Worm (Caenorhabditis elegans) whole organism, L2 larva: ENCODE data around the gene clec-63.

Source experiments
- R02D3.7 ChIP-seq: fragments of 150-350 bp; optimal IDR thresholded peaks from 2 replicates; lab custom pipeline; 2014; ENCODE audit warnings: missing biosample characterization, missing genetic modification characterization
- alr-1 ChIP-seq: fragments of 150-350 bp; optimal IDR thresholded peaks from 2 replicates; lab custom pipeline; 2014; ENCODE audit warnings: missing biosample characterization, missing genetic modification characterization
- aly-2 ChIP-seq: fragments of 150-350 bp; optimal IDR thresholded peaks from 2 replicates; lab custom pipeline; 2014; ENCODE audit warnings: missing biosample characterization, missing genetic modification characterization
- ama-1 ChIP-seq: fragments of 150-350 bp; optimal IDR thresholded peaks from 2 replicates; lab custom pipeline; 2018; ENCODE audit warnings: inconsistent platforms
- blmp-1 ChIP-seq: sonication (generic microtip); optimal IDR thresholded peaks from 2 replicates; lab custom pipeline; 2017; ENCODE audit warnings: missing genetic modification characterization, mild to moderate bottlenecking, missing compliant biosample characterization, antibody characterized with exemption, moderate library complexity; ENCODE audit not compliant: insufficient read depth
- ceh-16 ChIP-seq: fragments of 150-350 bp; optimal IDR thresholded peaks from 2 replicates; lab custom pipeline; 2014; ENCODE audit warnings: missing biosample characterization, missing genetic modification characterization
- ceh-82 ChIP-seq: fragments of 150-350 bp; optimal IDR thresholded peaks from 2 replicates; lab custom pipeline; 2014; ENCODE audit warnings: missing biosample characterization, missing genetic modification characterization
- crh-2 ChIP-seq: sonication (generic microtip); optimal IDR thresholded peaks from 2 replicates; lab custom pipeline; 2017; ENCODE audit warnings: missing biosample characterization, missing genetic modification characterization
- egl-27 ChIP-seq: sonication (generic microtip); optimal IDR thresholded peaks from 3 replicates; lab custom pipeline; 2017; ENCODE audit warnings: missing biosample characterization, missing genetic modification reagents, missing genetic modification characterization
- fos-1 ChIP-seq: fragments of 150-350 bp; optimal IDR thresholded peaks from 2 replicates; lab custom pipeline; 2014; ENCODE audit warnings: missing biosample characterization, missing genetic modification characterization
- gmeb-1 ChIP-seq: fragments of 150-350 bp; optimal IDR thresholded peaks from 2 replicates; lab custom pipeline; 2014; ENCODE audit warnings: missing biosample characterization, missing genetic modification characterization
- lin-13 ChIP-seq: fragments of 150-350 bp; optimal IDR thresholded peaks from 2 replicates; lab custom pipeline; 2014; ENCODE audit warnings: missing biosample characterization, missing genetic modification reagents, missing genetic modification characterization
- lsy-2 ChIP-seq, 2 experiments: fragments of 150-350 bp in 1 of 2; sonication (generic microtip) in 1 of 2; optimal IDR thresholded peaks; 2 replicates each; lab custom pipeline; 2014 to 2017; ENCODE audit warnings: missing biosample characterization in 2 of 2, missing genetic modification characterization in 2 of 2
- mdl-1 ChIP-seq, 2 experiments: fragments of 150-350 bp in 1 of 2; sonication (generic microtip) in 1 of 2; optimal IDR thresholded peaks; 2 replicates each; lab custom pipeline; 2017; ENCODE audit warnings: missing biosample characterization in 2 of 2, missing genetic modification characterization in 2 of 2
- nhr-10 ChIP-seq: sonication (generic microtip); optimal IDR thresholded peaks from 2 replicates; lab custom pipeline; 2017; ENCODE audit warnings: missing biosample characterization, missing genetic modification characterization
- nhr-11 ChIP-seq: fragments of 150-350 bp; optimal IDR thresholded peaks from 2 replicates; lab custom pipeline; 2014; ENCODE audit warnings: missing biosample characterization, missing genetic modification characterization
- nhr-12 ChIP-seq: fragments of 150-350 bp; optimal IDR thresholded peaks from 2 replicates; lab custom pipeline; 2014; ENCODE audit warnings: missing biosample characterization, missing genetic modification characterization
- nhr-129 ChIP-seq: fragments of 150-350 bp; optimal IDR thresholded peaks from 2 replicates; lab custom pipeline; 2014; ENCODE audit warnings: missing biosample characterization, missing genetic modification characterization
- nhr-23 ChIP-seq: fragments of 150-350 bp; optimal IDR thresholded peaks from 2 replicates; lab custom pipeline; 2014; ENCODE audit warnings: missing biosample characterization, missing genetic modification reagents, missing genetic modification characterization
- nhr-6 ChIP-seq: fragments of 150-350 bp; optimal IDR thresholded peaks from 2 replicates; lab custom pipeline; 2014; ENCODE audit warnings: missing biosample characterization, missing genetic modification characterization
- nhr-77 ChIP-seq: fragments of 150-350 bp; optimal IDR thresholded peaks from 2 replicates; lab custom pipeline; 2014; ENCODE audit warnings: missing biosample characterization, missing genetic modification characterization
- sem-4 ChIP-seq: fragments of 150-350 bp; optimal IDR thresholded peaks from 2 replicates; lab custom pipeline; 2014; ENCODE audit warnings: missing biosample characterization, missing genetic modification reagents, missing genetic modification characterization
- skn-1 ChIP-seq: sonication (generic microtip); optimal IDR thresholded peaks from 2 replicates; lab custom pipeline; 2017; ENCODE audit warnings: missing biosample characterization, missing genetic modification characterization
- snpc-4 ChIP-seq: fragments of 150-350 bp; optimal IDR thresholded peaks from 2 replicates; lab custom pipeline; 2014; ENCODE audit warnings: missing biosample characterization, missing genetic modification characterization
- unc-39 ChIP-seq: fragments of 150-350 bp; optimal IDR thresholded peaks from 2 replicates; lab custom pipeline; 2014; ENCODE audit warnings: missing biosample characterization, missing genetic modification characterization
- unc-55 ChIP-seq: fragments of 150-350 bp; sonication (generic microtip); optimal IDR thresholded peaks from 3 replicates; lab custom pipeline; 2014; ENCODE audit warnings: missing biosample characterization, missing genetic modification reagents, missing genetic modification characterization
- unc-62 ChIP-seq: fragments of 150-350 bp; optimal IDR thresholded peaks from 2 replicates; lab custom pipeline; 2014; ENCODE audit warnings: missing biosample characterization, missing genetic modification reagents, missing genetic modification characterization
- ztf-11 ChIP-seq: sonication (generic microtip); optimal IDR thresholded peaks from 2 replicates; lab custom pipeline; 2017; ENCODE audit warnings: missing biosample characterization, missing genetic modification characterization
- ztf-4 ChIP-seq: fragments of 150-350 bp; optimal IDR thresholded peaks from 2 replicates; lab custom pipeline; 2014; ENCODE audit warnings: missing biosample characterization, missing genetic modification characterization

clec-63 gene

ce11 chrII:12892407-12892806, 3.0 kb upstream of the clec-63 start:
- TF ChIP-seq fos-1 (tag; lab: Kevin White, UChicago) (peak; percentile 77), nhr-77 (no peak), unc-55 (GFP tag; lab: Kevin White, UChicago) (no peak), nhr-12 (tag; lab: Kevin White, UChicago) (no peak)

ce11 chrII:12896666-12897065, 1.2 kb downstream of the clec-63 start:
- TF ChIP-seq aly-2 (tag; lab: Kevin White, UChicago) = no peak
- no peak for TF ChIP-seq mdl-1 (tag; optimal IDR thresholded peaks at IDR 0.05; lab: Kevin White, UChicago)
- TF ChIP-seq unc-39 (tag; lab: Kevin White, UChicago) = no peak
- TF ChIP-seq egl-27 = no peak
- TF ChIP-seq, all 48 proteins: peak for 0

- TF ChIP-seq ceh-82 (tag; lab: Kevin White, UChicago) (no peak), ztf-11 (tag; lab: Kevin White, UChicago) (no peak), alr-1 (no peak), crh-2 (tag; lab: Kevin White, UChicago) (no peak), sem-4 (no peak), blmp-1 (no peak), skn-1 (no peak), nhr-11 (tag; lab: Kevin White, UChicago) (no peak), lin-13 (no peak), mdl-1 (tag; optimal IDR thresholded peaks at IDR 0.05; lab: Kevin White, UChicago) (no peak)
- TF ChIP-seq, all 48 proteins: peak for 0
These were observed 1.9 kb downstream of the clec-63 start for ce11 chrII:12897361-12897760.

- TF ChIP-seq nhr-6 (tag; lab: Kevin White, UChicago) (no peak), fos-1 (tag; lab: Kevin White, UChicago) (peak; percentile 32)
These were observed 2.5 kb downstream of the clec-63 start, which contains the start of gene clec-64 for ce11 chrII:12897942-12898341. Gene clec-64 (plus strand): TSS chrII:12898242.

ce11 chrII:12901025-12901424, 5.6 kb downstream of the clec-63 start, which contains the start of gene clec-65:
Gene clec-65 (plus strand): TSS chrII:12901325.
- TF ChIP-seq sem-4 (no peak), blmp-1 (no peak), egl-27 (no peak), nhr-23 (tag; lab: Kevin White, UChicago) (no peak), nhr-77 (no peak), unc-39 (tag; lab: Kevin White, UChicago) (no peak), fos-1 (tag; lab: Kevin White, UChicago) (peak; percentile 70)

DNA sequence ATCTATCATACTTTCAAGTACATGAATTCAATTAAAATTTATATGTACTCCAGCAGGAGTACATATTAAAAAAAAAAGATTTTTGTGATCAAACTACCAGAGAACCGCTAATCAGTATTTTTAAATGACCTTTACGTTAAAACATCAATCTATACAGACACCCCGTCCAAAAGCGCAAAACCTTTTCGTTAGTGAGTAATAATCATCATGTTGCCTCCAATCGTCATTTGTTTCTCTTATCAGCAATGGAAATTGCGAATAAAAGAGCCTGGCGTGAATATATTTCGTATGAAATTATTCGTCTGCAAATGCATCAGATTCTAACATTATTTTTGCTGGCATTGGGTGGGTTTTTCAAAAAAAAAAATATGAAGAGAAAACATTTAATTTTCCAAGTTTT, 8.7 kb downstream of the clec-63 start, which contains the start of gene clec-66:
Gene clec-66 (plus strand): TSS at position 225 of the 400 bp plus-strand sequence.
- TF ChIP-seq crh-2 (tag; lab: Kevin White, UChicago) (no peak), fos-1 (tag; lab: Kevin White, UChicago) (peak; percentile 91)
- TF ChIP-seq, all 48 proteins: peak for 1

ce11 chrII:12907070-12907469, 11.6 kb downstream of the clec-63 start, which contains the start of gene nspb-11:
Gene nspb-11 (plus strand): TSS chrII:12907370.
- no peak for TF ChIP-seq ztf-4 (tag; lab: Kevin White, UChicago)
- TF ChIP-seq egl-27 = no peak
- no peak for TF ChIP-seq skn-1
- TF ChIP-seq sem-4 = no peak
- no peak for TF ChIP-seq snpc-4 (tag; lab: Kevin White, UChicago)
- no peak for TF ChIP-seq lsy-2 (tag; optimal IDR thresholded peaks at IDR 0.05; lab: Kevin White, UChicago)
- no peak for TF ChIP-seq unc-62 (GFP tag; lab: Kevin White, UChicago)
- no peak for TF ChIP-seq ama-1
- TF ChIP-seq nhr-11 (tag; lab: Kevin White, UChicago) = no peak
- TF ChIP-seq aly-2 (tag; lab: Kevin White, UChicago) = no peak
- TF ChIP-seq nhr-10 (tag; lab: Kevin White, UChicago) = no peak
- no peak for TF ChIP-seq gmeb-1 (tag; lab: Kevin White, UChicago)
- TF ChIP-seq ceh-16 = no peak
- no peak for TF ChIP-seq R02D3.7
- TF ChIP-seq nhr-6 (tag; lab: Kevin White, UChicago) = no peak
- TF ChIP-seq nhr-129 (tag; lab: Kevin White, UChicago) = no peak
